Worm (Caenorhabditis elegans) whole organism, early embryonic: Measurements from ENCODE around the gene K10H10.7.

Source experiments
- aly-1 ChIP-seq: sonication (generic microtip); optimal IDR thresholded peaks from 2 replicates; lab custom pipeline; 2016; ENCODE audit warnings: missing genetic modification characterization, missing compliant biosample characterization
- ama-1 ChIP-seq: fragments of 150-350 bp; optimal IDR thresholded peaks from 2 replicates; lab custom pipeline; 2014
- ceh-13 ChIP-seq: fragments of 200-800 bp; sonication (Bioruptor generic); optimal IDR thresholded peaks from 2 replicates; lab custom pipeline; 2018; ENCODE audit warnings: mild to moderate bottlenecking, missing genetic modification characterization, missing compliant biosample characterization
- ets-7 ChIP-seq: sonication (generic microtip); optimal IDR thresholded peaks from 2 replicates; lab custom pipeline; 2016; ENCODE audit warnings: missing genotype, missing genetic modification characterization, missing compliant biosample characterization
- flt-1 ChIP-seq: fragments of 200-800 bp; sonication (Bioruptor generic); IDR thresholded peaks from 2 replicates; pipeline ENCODE4 v1.3.6; 2022; ENCODE audit warnings: missing genetic modification characterization, missing compliant biosample characterization
- hmbx-1 ChIP-seq: sonication (generic microtip); optimal IDR thresholded peaks from 2 replicates; lab custom pipeline; 2016; ENCODE audit warnings: mild to moderate bottlenecking, missing genetic modification characterization, missing compliant biosample characterization
- hnd-1 ChIP-seq: sonication (generic microtip); optimal IDR thresholded peaks from 2 replicates; lab custom pipeline; 2016; ENCODE audit warnings: missing genetic modification characterization, missing compliant biosample characterization
- pes-1 ChIP-seq: fragments of 200-800 bp; sonication (Bioruptor generic); IDR thresholded peaks from 2 replicates; pipeline ENCODE4 v1.3.6; 2022; ENCODE audit warnings: missing genetic modification reagents, missing genetic modification characterization, missing compliant biosample characterization
- scrt-1 ChIP-seq: fragments of 200-800 bp; sonication (Bioruptor generic); IDR thresholded peaks from 2 replicates; pipeline ENCODE4 v1.3.6; 2022; ENCODE audit warnings: missing genetic modification characterization, missing compliant biosample characterization
- sea-1 ChIP-seq: fragments of 200-800 bp; sonication (Bioruptor generic); conservative IDR thresholded peaks from 2 replicates; pipeline ENCODE4 v1.3.6; 2022; ENCODE audit warnings: missing genetic modification characterization, missing compliant biosample characterization
- tbx-11 ChIP-seq: fragments of 200-800 bp; sonication (Bioruptor generic); IDR thresholded peaks from 2 replicates; pipeline ENCODE4 v1.3.6; 2022; ENCODE audit warnings: missing genetic modification characterization, missing compliant biosample characterization
- tbx-37 ChIP-seq: fragments of 200-800 bp; sonication (Bioruptor generic); conservative IDR thresholded peaks from 2 replicates; pipeline ENCODE4 v1.3.6; 2022; ENCODE audit warnings: missing genetic modification reagents, missing genetic modification characterization, missing compliant biosample characterization
- tra-4 ChIP-seq: sonication (generic microtip); optimal IDR thresholded peaks from 2 replicates; lab custom pipeline; 2017; ENCODE audit warnings: missing genetic modification characterization, missing compliant biosample characterization

DNA sequence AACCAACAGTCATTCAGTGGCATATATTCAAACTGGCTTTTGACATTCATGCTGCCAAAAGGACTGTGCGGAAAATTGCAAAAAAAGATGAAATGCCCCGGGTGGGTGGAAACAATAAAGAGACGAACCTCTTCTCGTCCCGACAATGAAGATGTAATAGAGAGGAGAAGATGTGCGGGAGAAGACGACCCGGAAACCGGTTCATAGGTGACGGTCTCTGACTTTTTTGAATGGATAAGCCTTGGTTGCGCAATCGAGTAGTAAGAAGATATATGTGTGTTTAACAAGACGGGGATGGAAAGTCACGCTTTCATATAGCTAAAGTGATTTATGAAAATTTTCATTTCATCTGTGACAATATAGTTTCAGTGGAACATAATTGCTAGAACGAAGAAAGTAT, 26.7 kb downstream of the K10H10.7 start:
- TF ChIP-seq hmbx-1 (tag; lab: Kevin White, UChicago): no peak
- no peak for TF ChIP-seq ama-1 (lab: Kevin White, UChicago)
- TF ChIP-seq tra-4 (tag; lab: Kevin White, UChicago): no peak
- TF ChIP-seq aly-1 (tag; lab: Kevin White, UChicago): no peak
- TF ChIP-seq ets-7 (tag; lab: Kevin White, UChicago): no peak
- no peak for TF ChIP-seq tbx-37 (GFP tag; lab: Robert Waterston, UW)
- no peak for TF ChIP-seq flt-1 (GFP tag; lab: Robert Waterston, UW)
- TF ChIP-seq tbx-11: no peak
- TF ChIP-seq ceh-13: no peak
- TF ChIP-seq hnd-1: no peak
- TF ChIP-seq pes-1 (GFP tag; lab: Robert Waterston, UW): no peak
- TF ChIP-seq scrt-1: no peak
- TF ChIP-seq sea-1 (GFP tag; lab: Robert Waterston, UW): no peak
